In the genomic region with DNA sequence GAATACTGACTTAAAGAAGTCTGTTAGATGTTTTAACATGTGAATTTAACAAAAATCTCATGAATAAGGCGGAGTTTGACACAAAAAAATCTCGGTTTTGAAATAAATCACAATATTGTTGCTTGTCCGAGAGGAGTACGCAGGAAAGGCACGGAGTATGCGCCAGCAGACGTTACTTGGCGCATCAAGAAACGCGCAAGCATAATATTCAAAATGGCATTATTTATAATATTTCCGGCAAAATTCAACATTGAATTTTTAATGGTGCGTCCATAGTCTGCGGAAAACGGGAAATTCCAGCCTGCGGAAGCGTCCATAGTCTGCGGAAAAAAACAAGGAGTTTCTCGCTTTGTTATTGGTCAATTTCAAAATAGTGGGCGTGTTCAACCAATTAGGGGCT, we compare ENCODE assay signal across 3 worm cellular contexts.
TF ChIP-seq lines count a peak whose summit lies in the region.

A gene (minus strand): TSS at position 148 of the 400 bp plus-strand sequence.

TF ChIP-seq in whole organism, L1 larva, 84 proteins besides CTCF, POLR2A, EP300 and RAD21 (continued from another document and continues in another):
- peak; percentile 81 for TF ChIP-seq C04F5.9 (tag; optimal IDR thresholded peaks at IDR 0.05; lab: Kevin White, UChicago)
- TF ChIP-seq hlh-17 (GFP tag; optimal IDR thresholded peaks at IDR 0.05; lab: Kevin White, UChicago; ENCODE audit: borderline replicate concordance) = no peak
- no peak for TF ChIP-seq nhr-12 (tag; optimal IDR thresholded peaks at IDR 0.05; lab: Kevin White, UChicago)
- TF ChIP-seq efl-1 (optimal IDR thresholded peaks at IDR 0.05; lab: Kevin White, UChicago) = peak; percentile 83 to 90
- TF ChIP-seq efl-1 (GFP tag; optimal IDR thresholded peaks at IDR 0.05 in 1 of 2; lab: Kevin White, UChicago) = peak; percentile 84 to 98
- peak; percentile 74 for TF ChIP-seq fos-1 (tag; optimal IDR thresholded peaks at IDR 0.05; lab: Kevin White, UChicago)
- TF ChIP-seq dpl-1 (GFP tag; optimal IDR thresholded peaks at IDR 0.05; lab: Kevin White, UChicago) = peak; percentile 77 to 88 (median 87)
- peak; percentile 93 for TF ChIP-seq nhr-85 (tag; lab: Kevin White, UChicago)
- TF ChIP-seq C34B4.2 (tag; optimal IDR thresholded peaks at IDR 0.05; lab: Kevin White, UChicago) = no peak
- TF ChIP-seq nhr-28 (tag; optimal IDR thresholded peaks at IDR 0.05; lab: Kevin White, UChicago) = no peak
- TF ChIP-seq nhr-77 (tag; optimal IDR thresholded peaks at IDR 0.05; lab: Kevin White, UChicago) = peak; percentile 83
- TF ChIP-seq F16B12.6 (tag; optimal IDR thresholded peaks at IDR 0.05; lab: Kevin White, UChicago) = peak; percentile 70
- peak in 1 of 2 experiments; percentile 69 for TF ChIP-seq mdl-1 (tag; optimal IDR thresholded peaks at IDR 0.05; lab: Kevin White, UChicago)
- peak; percentile 77 for TF ChIP-seq aha-1 (tag; optimal IDR thresholded peaks at IDR 0.05; lab: Kevin White, UChicago)
- peak; percentile 62 for TF ChIP-seq nhr-11 (tag; optimal IDR thresholded peaks at IDR 0.05; lab: Kevin White, UChicago)
- TF ChIP-seq ceh-63 (GFP tag; optimal IDR thresholded peaks at IDR 0.05; lab: Kevin White, UChicago) = no peak
- peak; percentile 42 for TF ChIP-seq fkh-10 (GFP tag; optimal IDR thresholded peaks at IDR 0.05; lab: Kevin White, UChicago)
- no peak for TF ChIP-seq hpl-2 (GFP tag; optimal IDR thresholded peaks at IDR 0.05; lab: Kevin White, UChicago)
- TF ChIP-seq ceh-90 (tag; optimal IDR thresholded peaks at IDR 0.05; lab: Kevin White, UChicago) = no peak
- TF ChIP-seq tbx-2 (tag; optimal IDR thresholded peaks at IDR 0.05; lab: Kevin White, UChicago) = peak; percentile 93
- peak; percentile 86 for TF ChIP-seq isw-1 (GFP tag; IDR thresholded peaks at IDR 0.05; lab: Robert Waterston, UW)
- no peak for TF ChIP-seq zip-4 (GFP tag; optimal IDR thresholded peaks at IDR 0.05; lab: Kevin White, UChicago)
- no peak for TF ChIP-seq ama-1 (optimal IDR thresholded peaks at IDR 0.05; lab: Kevin White, UChicago)
- peak; percentile 64 for TF ChIP-seq skn-1 (tag; optimal IDR thresholded peaks at IDR 0.05; lab: Kevin White, UChicago)
- TF ChIP-seq nhr-47 (tag; optimal IDR thresholded peaks at IDR 0.05; lab: Kevin White, UChicago) = peak; percentile 96
- TF ChIP-seq vab-15 (tag; optimal IDR thresholded peaks at IDR 0.05; lab: Kevin White, UChicago) = no peak
- no peak for TF ChIP-seq unc-30 (tag; optimal IDR thresholded peaks at IDR 0.05; lab: Kevin White, UChicago)
- TF ChIP-seq snu-23 (GFP tag; optimal IDR thresholded peaks at IDR 0.05; lab: Kevin White, UChicago) = peak; percentile 95
- no peak for TF ChIP-seq alr-1 (tag; optimal IDR thresholded peaks at IDR 0.05; lab: Kevin White, UChicago; ENCODE audit: borderline replicate concordance)
- no peak for TF ChIP-seq hlh-4 (tag; optimal IDR thresholded peaks at IDR 0.05; lab: Kevin White, UChicago)
- TF ChIP-seq unc-130 (tag; optimal IDR thresholded peaks at IDR 0.05; lab: Kevin White, UChicago) = peak; percentile 92
- TF ChIP-seq irx-1 (tag; optimal IDR thresholded peaks at IDR 0.05; lab: Kevin White, UChicago) = peak; percentile 91
- TF ChIP-seq ceh-8 (GFP tag; optimal IDR thresholded peaks at IDR 0.05; lab: Kevin White, UChicago) = no peak
- TF ChIP-seq grh-1 (GFP tag; IDR thresholded peaks at IDR 0.05; lab: Robert Waterston, UW) = peak; percentile 77
- TF ChIP-seq ztf-11 (tag; optimal IDR thresholded peaks at IDR 0.05; lab: Kevin White, UChicago) = peak in 1 of 2 experiments; percentile 72
- peak; percentile 74 for TF ChIP-seq ceh-88 (GFP tag; IDR thresholded peaks at IDR 0.05; lab: Robert Waterston, UW)
- TF ChIP-seq nhr-84 (tag; optimal IDR thresholded peaks at IDR 0.05; lab: Kevin White, UChicago) = no peak
- TF ChIP-seq unc-62 (GFP tag; optimal IDR thresholded peaks at IDR 0.05; lab: Kevin White, UChicago) = no peak
- TF ChIP-seq sup-37 (GFP tag; optimal IDR thresholded peaks at IDR 0.05; lab: Kevin White, UChicago) = peak; percentile 69
- no peak for TF ChIP-seq zag-1 (tag; optimal IDR thresholded peaks at IDR 0.05; lab: Kevin White, UChicago)
- TF ChIP-seq ets-5 (GFP tag; IDR thresholded peaks at IDR 0.05; lab: Robert Waterston, UW) = no peak
- no peak for TF ChIP-seq lir-3 (tag; optimal IDR thresholded peaks at IDR 0.05; lab: Kevin White, UChicago; ENCODE audit: poor library complexity)
- TF ChIP-seq swsn-7 (tag; optimal IDR thresholded peaks at IDR 0.05; lab: Kevin White, UChicago) = peak; percentile 93

TF ChIP-seq in whole organism, L3 larva, 47 proteins besides CTCF, POLR2A, EP300 and RAD21 (continued from another document):
- no peak for TF ChIP-seq fkh-2 (tag; optimal IDR thresholded peaks at IDR 0.05; lab: Kevin White, UChicago)
- peak; percentile 89 for TF ChIP-seq lin-15B (tag; optimal IDR thresholded peaks at IDR 0.05; lab: Kevin White, UChicago)
- peak; percentile 83 for TF ChIP-seq tbx-2 (tag; optimal IDR thresholded peaks at IDR 0.05; lab: Kevin White, UChicago)
- TF ChIP-seq egl-5 (tag; optimal IDR thresholded peaks at IDR 0.05; lab: Kevin White, UChicago) = peak; percentile 1
- no peak for TF ChIP-seq nhr-67 (tag; optimal IDR thresholded peaks at IDR 0.05; lab: Kevin White, UChicago)
- no peak for TF ChIP-seq fkh-10 (GFP tag; optimal IDR thresholded peaks at IDR 0.05; lab: Kevin White, UChicago)
- TF ChIP-seq mdl-1 (tag; optimal IDR thresholded peaks at IDR 0.05; lab: Kevin White, UChicago) = no peak
- TF ChIP-seq eor-1 (tag; optimal IDR thresholded peaks at IDR 0.05; lab: Kevin White, UChicago) = no peak
- no peak for TF ChIP-seq ama-1 (optimal IDR thresholded peaks at IDR 0.05; lab: Kevin White, UChicago)
- no peak for TF ChIP-seq daf-12 (tag; optimal IDR thresholded peaks at IDR 0.05; lab: Kevin White, UChicago)
- no peak for TF ChIP-seq zag-1 (tag; optimal IDR thresholded peaks at IDR 0.05; lab: Kevin White, UChicago)
- no peak for TF ChIP-seq unc-39 (tag; optimal IDR thresholded peaks at IDR 0.05; lab: Kevin White, UChicago)
- TF ChIP-seq nhr-12 (tag; optimal IDR thresholded peaks at IDR 0.05; lab: Kevin White, UChicago) = no peak
- no peak for TF ChIP-seq unc-62 (GFP tag; optimal IDR thresholded peaks at IDR 0.05; lab: Kevin White, UChicago)
- TF ChIP-seq ceh-28 (tag; optimal IDR thresholded peaks at IDR 0.05; lab: Kevin White, UChicago) = peak; percentile 51
- TF ChIP-seq elt-3 (tag; optimal IDR thresholded peaks at IDR 0.05; lab: Kevin White, UChicago) = no peak
- no peak for TF ChIP-seq egl-27 (tag; optimal IDR thresholded peaks at IDR 0.05; lab: Kevin White, UChicago)
- TF ChIP-seq nhr-237 (tag; optimal IDR thresholded peaks at IDR 0.05; lab: Kevin White, UChicago) = no peak
- TF ChIP-seq elt-2 (tag; optimal IDR thresholded peaks at IDR 0.05; lab: Kevin White, UChicago) = peak; percentile 44
- no peak for TF ChIP-seq fos-1 (tag; optimal IDR thresholded peaks at IDR 0.05; lab: Kevin White, UChicago)
- TF ChIP-seq nhr-25 (tag; optimal IDR thresholded peaks at IDR 0.05; lab: Kevin White, UChicago) = peak; percentile 67
- TF ChIP-seq nhr-77 (tag; optimal IDR thresholded peaks at IDR 0.05; lab: Kevin White, UChicago) = peak; percentile 56
- no peak for TF ChIP-seq sea-2 (GFP tag; optimal IDR thresholded peaks at IDR 0.05; lab: Kevin White, UChicago)
- no peak for TF ChIP-seq nhr-11 (tag; optimal IDR thresholded peaks at IDR 0.05; lab: Kevin White, UChicago)
- TF ChIP-seq pqm-1 (tag; optimal IDR thresholded peaks at IDR 0.05; lab: Kevin White, UChicago) = no peak
- TF ChIP-seq hmg-11 (tag; optimal IDR thresholded peaks at IDR 0.05; lab: Kevin White, UChicago) = peak; percentile 71
- peak; percentile 20 for TF ChIP-seq lin-39 (tag; optimal IDR thresholded peaks at IDR 0.05; lab: Kevin White, UChicago)
- TF ChIP-seq nhr-28 (tag; optimal IDR thresholded peaks at IDR 0.05; lab: Kevin White, UChicago) = no peak
- TF ChIP-seq nfya-1 (tag; optimal IDR thresholded peaks at IDR 0.05; lab: Kevin White, UChicago; ENCODE audit: insufficient read depth) = peak; percentile 87

TF ChIP-seq in whole organism, young adult, 124 proteins besides CTCF, POLR2A, EP300 and RAD21 (continued from another document):
- TF ChIP-seq Y95B8A.8 (GFP tag; IDR thresholded peaks at IDR 0.05; lab: Robert Waterston, UW) (0 out of 2 replicates have a peak, but pooled peaks have one; percentile 52), rpc-1 (optimal IDR thresholded peaks at IDR 0.05; lab: Kevin White, UChicago) (no peak), rpc-1 (tag; optimal IDR thresholded peaks at IDR 0.05; lab: Kevin White, UChicago) (no peak), F22D6.2 (tag; optimal IDR thresholded peaks at IDR 0.05; lab: Kevin White, UChicago) (peak; percentile 36), ZK185.1 (tag; optimal IDR thresholded peaks at IDR 0.05; lab: Kevin White, UChicago; ENCODE audit: poor library complexity, severe bottlenecking) (peak; percentile 79), bed-1 (GFP tag; IDR thresholded peaks at IDR 0.05; lab: Robert Waterston, UW) (no peak), somi-1 (GFP tag; optimal IDR thresholded peaks at IDR 0.05; lab: Kevin White, UChicago) (peak; percentile 8), efl-1 (GFP tag; optimal IDR thresholded peaks at IDR 0.05; lab: Kevin White, UChicago) (peak; percentile 19), ztf-6 (GFP tag; IDR thresholded peaks at IDR 0.05; lab: Robert Waterston, UW) (no peak), hmg-1.2 (GFP tag; IDR thresholded peaks at IDR 0.05; lab: Robert Waterston, UW) (peak; percentile 51), tlf-1 (GFP tag; optimal IDR thresholded peaks at IDR 0.05; lab: Kevin White, UChicago) (peak; percentile 63), lag-1 (GFP tag; IDR thresholded peaks at IDR 0.05; lab: Robert Waterston, UW) (no peak), K12H6.12 (tag; optimal IDR thresholded peaks at IDR 0.05; lab: Kevin White, UChicago) (no peak), dox-1 (GFP tag; IDR thresholded peaks at IDR 0.05; lab: Robert Waterston, UW) (no peak), nhr-179 (tag; optimal IDR thresholded peaks at IDR 0.05; lab: Kevin White, UChicago) (no peak), unc-62 (GFP tag; optimal IDR thresholded peaks at IDR 0.05; lab: Kevin White, UChicago) (no peak), ceh-100 (GFP tag; IDR thresholded peaks at IDR 0.05; lab: Robert Waterston, UW) (peak; percentile 82), snpc-1.3 (tag; optimal IDR thresholded peaks at IDR 0.05; lab: Kevin White, UChicago; ENCODE audit: insufficient read depth) (peak; percentile 25), ztf-26 (tag; optimal IDR thresholded peaks at IDR 0.05; lab: Kevin White, UChicago) (peak; percentile 35), Y53G8AR.9 (GFP tag; conservative IDR thresholded peaks at IDR 0.05; lab: Robert Waterston, UW) (peak; percentile 92)
